Worm (Caenorhabditis elegans): ENCODE results near the gene pnp-1.

- TF ChIP-seq hmg-20 (GFP tag; IDR thresholded peaks at IDR 0.05) (no peak), pha-4 (tag; optimal IDR thresholded peaks at IDR 0.05) (no peak), Y53G8AR.9 (GFP tag; conservative IDR thresholded peaks at IDR 0.05) (no peak), rec-8 (tag; optimal IDR thresholded peaks at IDR 0.05) (no peak), ztf-3 (GFP tag; optimal IDR thresholded peaks at IDR 0.05) (no peak), unc-62 (GFP tag; optimal IDR thresholded peaks at IDR 0.05) (no peak), snpc-3.4 (tag; optimal IDR thresholded peaks at IDR 0.05) (no peak), F23B12.7 (tag; optimal IDR thresholded peaks at IDR 0.05; ENCODE audit: insufficient read depth) (no peak)
Measured at ce11 chrIV:288027-288426, 10.1 kb downstream of the pnp-1 start, which contains the start of gene T21D12.14.

Data from whole organism, young adult.